Fruit fly (Drosophila melanogaster) whole organism, adult: ENCODE results near the gene asl.

ENCODE experiments used
- CG12768 ChIP-seq: fragments of 200-800 bp; sonication (Bioruptor generic); optimal IDR thresholded peaks from 2 replicates; lab custom pipeline; 2017; ENCODE audit warnings: missing biosample characterization, missing genetic modification characterization, mild to moderate bottlenecking, moderate library complexity, missing genetic modification reagents
- CG1620 ChIP-seq: fragments of 200-800 bp; sonication (Bioruptor generic); optimal IDR thresholded peaks from 2 replicates; lab custom pipeline; 2016; ENCODE audit warnings: missing biosample characterization, missing genetic modification characterization
- CG33017 ChIP-seq: fragments of 200-800 bp; sonication (Bioruptor generic); optimal IDR thresholded peaks from 2 replicates; lab custom pipeline; 2018; ENCODE audit warnings: missing biosample characterization, mild to moderate bottlenecking, missing genetic modification characterization, moderate library complexity
- CG5204 ChIP-seq: fragments of 200-800 bp; sonication (Bioruptor generic); optimal IDR thresholded peaks from 2 replicates; lab custom pipeline; 2016; ENCODE audit warnings: missing biosample characterization, missing genetic modification characterization
- CG7045 ChIP-seq: fragments of 200-800 bp; sonication (Bioruptor generic); optimal IDR thresholded peaks from 2 replicates; lab custom pipeline; 2017; ENCODE audit warnings: missing biosample characterization, mild to moderate bottlenecking, missing genetic modification characterization
- Clk ChIP-seq: fragments of 200-800 bp; sonication (Bioruptor generic); optimal IDR thresholded peaks from 2 replicates; lab custom pipeline; 2017; ENCODE audit warnings: missing biosample characterization, missing genetic modification characterization
- Hr96 ChIP-seq: fragments of 200-800 bp; sonication (Bioruptor generic); optimal IDR thresholded peaks from 2 replicates; lab custom pipeline; 2016; ENCODE audit warnings: missing biosample characterization, missing genetic modification characterization
- Mnt ChIP-seq: fragments of 200-800 bp; sonication (Bioruptor generic); optimal IDR thresholded peaks from 2 replicates; lab custom pipeline; 2016; ENCODE audit warnings: missing biosample characterization, mild to moderate bottlenecking, missing genetic modification characterization
- cic ChIP-seq: fragments of 200-800 bp; sonication (Bioruptor generic); optimal IDR thresholded peaks from 2 replicates; lab custom pipeline; 2017; ENCODE audit warnings: missing biosample characterization, mild to moderate bottlenecking, missing genetic modification characterization, moderate library complexity
- cnc ChIP-seq, 2 experiments: fragments of >200 bp; optimal IDR thresholded peaks; 2 replicates each; lab custom pipeline; 2017
- kay ChIP-seq: fragments of 200-800 bp; sonication (Bioruptor generic); peaks from one replicate; lab custom pipeline; 2016; ENCODE audit warnings: missing biosample characterization, missing genetic modification characterization, borderline replicate concordance
- ovo ChIP-seq: fragments of 200-800 bp; sonication (Bioruptor generic); optimal IDR thresholded peaks from 2 replicates; lab custom pipeline; 2016; ENCODE audit warnings: missing biosample characterization, missing genetic modification characterization
- pad ChIP-seq: fragments of 200-800 bp; sonication (Bioruptor generic); optimal IDR thresholded peaks from 3 replicates; lab custom pipeline; 2017; ENCODE audit warnings: missing biosample characterization, missing genetic modification characterization, mild to moderate bottlenecking, moderate library complexity, missing genetic modification reagents
- toe ChIP-seq: fragments of 200-800 bp; sonication (Bioruptor generic); optimal IDR thresholded peaks from 2 replicates; lab custom pipeline; 2016; ENCODE audit warnings: missing biosample characterization, missing genetic modification characterization

DNA sequence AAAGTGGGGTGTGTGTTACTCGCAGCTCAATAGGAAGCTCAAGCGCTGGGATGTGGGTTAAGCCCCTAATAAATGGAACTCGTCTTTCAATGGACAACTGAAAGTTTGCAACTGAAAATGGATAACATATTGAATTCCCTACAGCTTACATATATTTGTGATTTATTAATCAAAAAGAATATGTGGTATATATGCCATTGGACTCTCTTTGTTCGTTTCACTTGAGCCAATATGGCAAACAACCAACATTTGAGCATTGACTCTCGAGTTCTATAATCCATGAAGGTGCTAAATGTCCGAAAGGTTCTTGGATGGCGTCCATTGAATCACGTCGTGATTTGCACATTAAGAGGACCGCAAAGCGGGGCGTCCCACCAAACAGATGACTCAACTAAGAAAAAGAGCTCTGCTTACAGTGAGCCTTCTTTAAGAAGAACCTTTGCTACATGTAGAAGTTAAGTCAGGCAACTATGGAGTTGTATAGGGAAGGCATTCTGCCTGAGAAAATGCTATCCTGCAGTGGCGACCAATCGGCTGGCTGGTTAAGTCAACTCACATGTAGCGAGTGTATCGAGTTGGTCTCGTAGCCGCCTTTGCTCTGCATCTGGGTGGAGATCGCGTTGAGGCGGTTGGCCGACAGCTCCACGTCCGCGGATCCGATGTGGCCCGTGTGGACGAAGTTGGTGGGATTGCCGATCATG, 11.7 kb upstream of the asl start:
- TF ChIP-seq cnc (optimal IDR thresholded peaks at IDR 0.05; lab: Kevin White, UChicago) (no peak), CG7045 (GFP tag; lab: Kevin White, UChicago) (no peak), Hr96 (GFP tag; lab: Kevin White, UChicago) (no peak), kay (no peak), toe (GFP tag; lab: Kevin White, UChicago) (no peak), ovo (no peak), Clk (no peak), CG33017 (tag; lab: Kevin White, UChicago) (no peak), cic (GFP tag; lab: Kevin White, UChicago) (no peak), CG1620 (GFP tag; lab: Kevin White, UChicago) (no peak), Mnt (GFP tag; lab: Kevin White, UChicago) (no peak), CG12768 (GFP tag; lab: Kevin White, UChicago) (no peak), CG5204 (GFP tag; lab: Kevin White, UChicago) (no peak), pad (GFP tag; lab: Kevin White, UChicago) (no peak)
